Worm (Caenorhabditis elegans) whole organism, young adult: ENCODE data around the gene pals-24.
A peak's percentile ranks its signal among the peaks of the same experiment; 100 is the strongest.

Experiments used
- B0261.1 ChIP-seq: sonication (generic microtip); optimal IDR thresholded peaks from 2 replicates; lab custom pipeline; 2016; ENCODE audit warnings: mild to moderate bottlenecking, missing genetic modification characterization, moderate library complexity, missing compliant biosample characterization
- C06A6.2 ChIP-seq: fragments of 200-800 bp; sonication (Bioruptor generic); conservative IDR thresholded peaks from 2 replicates; pipeline ENCODE4 v1.3.6; 2022; ENCODE audit warnings: missing genetic modification characterization, missing compliant biosample characterization
- T07F8.4 ChIP-seq: sonication (generic microtip); optimal IDR thresholded peaks from 2 replicates; lab custom pipeline; 2016; ENCODE audit warnings: mild to moderate bottlenecking, missing genetic modification characterization, moderate library complexity, missing compliant biosample characterization
- Y53F4B.3 ChIP-seq: fragments of 200-800 bp; sonication (Bioruptor generic); IDR thresholded peaks from 2 replicates; pipeline ENCODE4 v1.3.6; 2022; ENCODE audit warnings: missing genetic modification reagents, missing genetic modification characterization, missing compliant biosample characterization
- Y79H2A.3 ChIP-seq: fragments of 200-800 bp; sonication (Bioruptor generic); conservative IDR thresholded peaks from 2 replicates; pipeline ENCODE4 v1.3.6; 2022; ENCODE audit warnings: missing genetic modification reagents, missing genetic modification characterization, missing compliant biosample characterization
- Y95B8A.8 ChIP-seq: fragments of 200-800 bp; sonication (Bioruptor generic); IDR thresholded peaks from 2 replicates; pipeline ENCODE4 v1.3.6; 2022; ENCODE audit warnings: missing genetic modification reagents, missing genetic modification characterization, missing compliant biosample characterization
- atf-7 ChIP-seq: sonication (generic microtip); optimal IDR thresholded peaks from 2 replicates; lab custom pipeline; 2017; ENCODE audit warnings: mild to moderate bottlenecking, missing genetic modification characterization, missing compliant biosample characterization
- athp-1 ChIP-seq: sonication (generic microtip); optimal IDR thresholded peaks from 2 replicates; lab custom pipeline; 2017; ENCODE audit warnings: mild to moderate bottlenecking, missing genetic modification characterization, missing compliant biosample characterization
- attf-5 ChIP-seq: fragments of 200-800 bp; sonication (Bioruptor generic); optimal IDR thresholded peaks from 2 replicates; lab custom pipeline; 2018; ENCODE audit warnings: mild to moderate bottlenecking, missing genetic modification characterization, missing compliant biosample characterization
- cebp-2 ChIP-seq: fragments of 200-800 bp; sonication (Bioruptor generic); IDR thresholded peaks from 2 replicates; pipeline ENCODE4 v1.3.6; 2022; ENCODE audit warnings: missing genetic modification characterization, missing compliant biosample characterization
- ceh-40 ChIP-seq: fragments of 200-800 bp; sonication (Bioruptor generic); IDR thresholded peaks from 2 replicates; pipeline ENCODE4 v1.3.6; 2022; ENCODE audit warnings: missing genetic modification characterization, missing compliant biosample characterization
- ceh-58 ChIP-seq: fragments of 200-800 bp; sonication (Bioruptor generic); IDR thresholded peaks from 2 replicates; pipeline ENCODE4 v1.3.6; 2022; ENCODE audit warnings: missing genetic modification characterization, missing compliant biosample characterization
- ceh-79 ChIP-seq: sonication (generic microtip); optimal IDR thresholded peaks from 2 replicates; lab custom pipeline; 2017; ENCODE audit warnings: mild to moderate bottlenecking, missing genetic modification characterization, missing compliant biosample characterization
- ceh-91 ChIP-seq: fragments of 200-800 bp; sonication (Bioruptor generic); IDR thresholded peaks from 2 replicates; pipeline ENCODE4 v1.3.6; 2022; ENCODE audit warnings: missing genetic modification reagents, missing genetic modification characterization, missing compliant biosample characterization
- chd-7 ChIP-seq: sonication (generic microtip); optimal IDR thresholded peaks from 2 replicates; lab custom pipeline; 2016; ENCODE audit warnings: mild to moderate bottlenecking, missing genetic modification characterization, moderate library complexity, missing compliant biosample characterization
- die-1 ChIP-seq: sonication (generic microtip); optimal IDR thresholded peaks from 2 replicates; lab custom pipeline; 2016; ENCODE audit warnings: missing genotype, mild to moderate bottlenecking, missing genetic modification characterization, missing compliant biosample characterization
- dpff-1 ChIP-seq: sonication (generic microtip); optimal IDR thresholded peaks from 2 replicates; lab custom pipeline; 2017; ENCODE audit warnings: mild to moderate bottlenecking, missing genetic modification characterization, missing compliant biosample characterization
- egl-18 ChIP-seq: fragments of 200-800 bp; sonication (Bioruptor generic); IDR thresholded peaks from 2 replicates; pipeline ENCODE4 v1.3.6; 2022; ENCODE audit warnings: missing genetic modification reagents, missing genetic modification characterization, missing compliant biosample characterization
- egrh-3 ChIP-seq: fragments of 200-800 bp; sonication (Bioruptor generic); IDR thresholded peaks from 2 replicates; pipeline ENCODE4 v1.3.6; 2022; ENCODE audit warnings: missing genetic modification reagents, missing genetic modification characterization, missing compliant biosample characterization
- gei-17 ChIP-seq: fragments of 200-800 bp; sonication (Bioruptor generic); optimal IDR thresholded peaks from 2 replicates; lab custom pipeline; 2018; ENCODE audit warnings: mild to moderate bottlenecking, missing genetic modification characterization, missing compliant biosample characterization
- him-1 ChIP-seq: sonication (generic microtip); optimal IDR thresholded peaks from 2 replicates; lab custom pipeline; 2016; ENCODE audit warnings: missing genotype, missing genetic modification reagents, missing genetic modification characterization, missing compliant biosample characterization
- hmg-1.2 ChIP-seq: fragments of 200-800 bp; sonication (Bioruptor generic); IDR thresholded peaks from 2 replicates; pipeline ENCODE4 v1.3.6; 2022; ENCODE audit warnings: missing genetic modification reagents, missing genetic modification characterization, missing compliant biosample characterization
- lin-35 ChIP-seq, 3 experiments: fragments of 150-350 bp in 2 of 3; sonication (generic microtip) in 1 of 3; optimal IDR thresholded peaks; 2 replicates each; lab custom pipeline; 2014 to 2018; ENCODE audit warnings: missing biosample characterization in 3 of 3, missing genetic modification characterization in 3 of 3, missing genetic modification reagents in 3 of 3
- madf-6 ChIP-seq: fragments of 200-800 bp; sonication (Bioruptor generic); IDR thresholded peaks from 2 replicates; pipeline ENCODE4 v1.3.6; 2022; ENCODE audit warnings: missing genetic modification reagents, missing genetic modification characterization, missing compliant biosample characterization
- mcd-1 ChIP-seq: fragments of 200-800 bp; sonication (Bioruptor generic); IDR thresholded peaks from 2 replicates; pipeline ENCODE4 v1.3.6; 2022; ENCODE audit warnings: missing genetic modification reagents, missing genetic modification characterization, missing compliant biosample characterization
- nfya-2 ChIP-seq: fragments of 200-800 bp; sonication (Bioruptor generic); IDR thresholded peaks from 2 replicates; pipeline ENCODE4 v1.3.6; 2022; ENCODE audit warnings: missing genetic modification reagents, missing genetic modification characterization, missing compliant biosample characterization
- nfyb-1 ChIP-seq: fragments of 200-800 bp; sonication (Bioruptor generic); IDR thresholded peaks from 2 replicates; pipeline ENCODE4 v1.3.6; 2022; ENCODE audit warnings: missing genetic modification reagents, missing genetic modification characterization, missing compliant biosample characterization
- nhr-179 ChIP-seq: sonication (generic microtip); optimal IDR thresholded peaks from 2 replicates; lab custom pipeline; 2016; ENCODE audit warnings: mild to moderate bottlenecking, missing genetic modification characterization, missing compliant biosample characterization
- nhr-27 ChIP-seq: fragments of 200-800 bp; sonication (Bioruptor generic); optimal IDR thresholded peaks from 2 replicates; lab custom pipeline; 2018; ENCODE audit warnings: mild to moderate bottlenecking, missing genetic modification characterization, moderate library complexity, missing compliant biosample characterization
- nhr-80 ChIP-seq: sonication (generic microtip); optimal IDR thresholded peaks from 2 replicates; lab custom pipeline; 2016; ENCODE audit warnings: missing genetic modification characterization, missing compliant biosample characterization
- rec-8 ChIP-seq, 2 experiments: sonication (generic microtip); optimal IDR thresholded peaks; 2 replicates each; lab custom pipeline; 2016; ENCODE audit warnings: mild to moderate bottlenecking in 2 of 2, missing genetic modification characterization in 2 of 2, missing genetic modification reagents in 2 of 2, missing genotype in 2 of 2, missing biosample characterization in 1 of 2, missing compliant biosample characterization in 1 of 2, moderate library complexity in 1 of 2
- snpc-1.1 ChIP-seq: sonication (generic microtip); optimal IDR thresholded peaks from 2 replicates; lab custom pipeline; 2017; ENCODE audit warnings: missing genetic modification characterization, mild to moderate bottlenecking, missing compliant biosample characterization, antibody characterized with exemption, moderate library complexity, missing genotype, missing genetic modification reagents; ENCODE audit not compliant: insufficient read depth
- snpc-3.4 ChIP-seq: sonication (generic microtip); optimal IDR thresholded peaks from 2 replicates; lab custom pipeline; 2017; ENCODE audit warnings: missing genetic modification characterization, mild to moderate bottlenecking, missing compliant biosample characterization, antibody characterized with exemption, moderate library complexity, missing genotype, missing genetic modification reagents
- somi-1 ChIP-seq: fragments of 200-800 bp; sonication (Bioruptor generic); optimal IDR thresholded peaks from 2 replicates; lab custom pipeline; 2018; ENCODE audit warnings: mild to moderate bottlenecking, missing genetic modification characterization, missing compliant biosample characterization
- tbx-9 ChIP-seq: sonication (generic microtip); optimal IDR thresholded peaks from 2 replicates; lab custom pipeline; 2016; ENCODE audit warnings: borderline replicate concordance, missing genetic modification characterization, inconsistent platforms, missing compliant biosample characterization
- unc-62 ChIP-seq: fragments of 150-350 bp; optimal IDR thresholded peaks from 2 replicates; lab custom pipeline; 2014; ENCODE audit warnings: missing biosample characterization, missing genetic modification reagents, missing genetic modification characterization
- xnd-1 ChIP-seq: sonication (generic microtip); optimal IDR thresholded peaks from 2 replicates; lab custom pipeline; 2016; ENCODE audit warnings: missing genotype, missing genetic modification reagents, missing genetic modification characterization, missing compliant biosample characterization
- ztf-3 ChIP-seq: fragments of 200-800 bp; sonication (Bioruptor generic); optimal IDR thresholded peaks from 2 replicates; lab custom pipeline; 2018; ENCODE audit warnings: mild to moderate bottlenecking, missing genetic modification characterization, missing compliant biosample characterization

Gene pals-24

ce11 chrIII:130650-131049, 10.4 kb downstream of the pals-24 start, which contains the start of the genes nhr-280 and C29F9.2:
Gene nhr-280 (minus strand): TSS chrIII:130750.
Gene C29F9.2 (plus strand): TSS chrIII:130947.
- TF ChIP-seq ceh-58 (GFP tag; lab: Robert Waterston, UW) (no peak), chd-7 (tag; lab: Kevin White, UChicago) (no peak), atf-7 (tag; lab: Kevin White, UChicago) (no peak), Y53F4B.3 (GFP tag; lab: Robert Waterston, UW) (no peak), C06A6.2 (GFP tag; lab: Robert Waterston, UW) (no peak), cebp-2 (GFP tag; lab: Robert Waterston, UW) (no peak), hmg-1.2 (GFP tag; lab: Robert Waterston, UW) (no peak), nhr-80 (tag; lab: Kevin White, UChicago) (peak; percentile 1)
- TF ChIP-seq, all 124 proteins: peak for 1

ce11 chrIII:131627-132026, 11.4 kb downstream of the pals-24 start:
- peak; percentile 7 for TF ChIP-seq nhr-80 (tag; lab: Kevin White, UChicago)
- TF ChIP-seq attf-5: peak; percentile 54
- no peak for TF ChIP-seq madf-6 (GFP tag; lab: Robert Waterston, UW)
- TF ChIP-seq tbx-9 (tag; lab: Kevin White, UChicago): no peak
- TF ChIP-seq hmg-1.2 (GFP tag; lab: Robert Waterston, UW): peak; percentile 62; the same call in 1 of the 2 replicates
- peak in 1 of 3 experiments; percentile 28 for TF ChIP-seq lin-35 (GFP tag; optimal IDR thresholded peaks at IDR 0.05; lab: Kevin White, UChicago)
- TF ChIP-seq mcd-1 (GFP tag; lab: Robert Waterston, UW): peak; percentile 81
- TF ChIP-seq snpc-1.1 (tag; lab: Kevin White, UChicago): no peak
- TF ChIP-seq him-1 (tag; lab: Kevin White, UChicago): no peak

ce11 chrIII:132118-132517, 11.9 kb downstream of the pals-24 start, which contains the start of gene pals-22:
Gene pals-22 (plus strand): TSS chrIII:132418.
- TF ChIP-seq nfyb-1 (no peak), nhr-179 (tag; lab: Kevin White, UChicago) (no peak), somi-1 (no peak), snpc-1.1 (tag; lab: Kevin White, UChicago) (no peak), Y95B8A.8 (GFP tag; lab: Robert Waterston, UW) (no peak), athp-1 (tag; lab: Kevin White, UChicago) (no peak), nfya-2 (GFP tag; lab: Robert Waterston, UW) (no peak), gei-17 (GFP tag; lab: Kevin White, UChicago) (no peak), nhr-27 (tag; lab: Kevin White, UChicago) (no peak), egrh-3 (GFP tag; lab: Robert Waterston, UW) (no peak), cebp-2 (GFP tag; lab: Robert Waterston, UW) (no peak), B0261.1 (tag; lab: Kevin White, UChicago) (no peak), die-1 (no peak), egl-18 (GFP tag; lab: Robert Waterston, UW) (no peak), rec-8 (tag; optimal IDR thresholded peaks at IDR 0.05; lab: Kevin White, UChicago) (no peak), xnd-1 (tag; lab: Kevin White, UChicago) (no peak)

ce11 chrIII:134194-134593, 14.0 kb downstream of the pals-24 start, which contains the start of gene pals-25:
Gene pals-25 (plus strand): TSS chrIII:134494.
- TF ChIP-seq hmg-1.2 (GFP tag; lab: Robert Waterston, UW) (no peak), ceh-58 (GFP tag; lab: Robert Waterston, UW) (no peak), dpff-1 (tag; lab: Kevin White, UChicago) (no peak), Y79H2A.3 (GFP tag; lab: Robert Waterston, UW) (no peak), ceh-40 (GFP tag; lab: Robert Waterston, UW) (no peak), T07F8.4 (tag; lab: Kevin White, UChicago) (no peak), somi-1 (no peak), nhr-179 (tag; lab: Kevin White, UChicago) (no peak), ceh-91 (no peak), snpc-3.4 (no peak), ceh-79 (tag; lab: Kevin White, UChicago) (no peak), nfyb-1 (no peak), ztf-3 (no peak), unc-62 (GFP tag; lab: Kevin White, UChicago) (no peak)
